Fruit fly (Drosophila melanogaster) whole organism, embryonic: ENCODE results near the gene mthl12.

Source experiments
- Atf3 ChIP-seq: fragments of 200-800 bp; sonication (Bioruptor generic); optimal IDR thresholded peaks from 3 replicates; lab custom pipeline; 2016; ENCODE audit warnings: missing biosample characterization, missing genetic modification characterization
- CG31441 ChIP-seq: fragments of 200-800 bp; sonication (Bioruptor generic); IDR thresholded peaks from 2 replicates; pipeline ENCODE4 v1.3.6; 2022; ENCODE audit warnings: missing biosample characterization, missing genetic modification characterization
- Dref ChIP-seq: fragments of 200-800 bp; sonication (Bioruptor generic); IDR thresholded peaks from 2 replicates; pipeline ENCODE4 v1.3.6; 2022; ENCODE audit warnings: missing biosample characterization, missing genetic modification characterization
- dimm ChIP-seq: fragments of 200-800 bp; sonication (Bioruptor generic); IDR thresholded peaks from 2 replicates; pipeline ENCODE4 v1.3.6; 2022; ENCODE audit warnings: missing biosample characterization, missing genetic modification characterization
- otp ChIP-seq: fragments of 200-800 bp; sonication (Bioruptor generic); IDR thresholded peaks from 3 replicates; pipeline ENCODE4, ENCODE4 v1.3.6; 2022; ENCODE audit warnings: missing biosample characterization, missing genetic modification characterization

DNA sequence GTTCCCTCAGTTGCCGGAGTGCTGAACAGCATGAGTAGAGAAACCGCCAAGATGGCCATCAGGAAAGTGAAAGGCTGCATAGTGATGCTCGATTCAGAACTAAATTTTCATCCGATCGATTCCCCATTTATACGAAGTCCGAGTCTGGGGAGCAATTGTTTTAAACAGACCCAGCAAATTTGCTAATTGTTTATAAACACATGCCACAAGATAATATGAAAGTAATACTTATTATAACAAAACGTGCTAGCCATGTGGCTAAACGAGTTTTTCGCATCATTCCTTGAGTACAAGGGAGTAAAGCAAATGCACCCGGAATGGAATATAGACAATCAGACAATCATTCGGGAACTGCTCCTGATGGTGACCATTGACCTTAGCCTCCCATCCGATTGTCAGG lies 40.4 kb upstream of the mthl12 start, which contains the start of gene CG44142:
- TF ChIP-seq Atf3 (GFP tag; lab: Kevin White, UChicago), result no peak
- no peak for TF ChIP-seq Dref (GFP tag; lab: Robert Waterston, UW)
- TF ChIP-seq dimm, result no peak
- no peak for TF ChIP-seq CG31441
- TF ChIP-seq otp, result no peak
